Worm (Caenorhabditis elegans) whole organism, L1 larva: Measurements from ENCODE around the gene C45B2.3.

Source experiments
- dsc-1 ChIP-seq: sonication (generic microtip); optimal IDR thresholded peaks from 2 replicates; lab custom pipeline; 2016; ENCODE audit warnings: mild to moderate bottlenecking, missing genetic modification characterization, missing compliant biosample characterization
- lin-14 ChIP-seq: fragments of 200-800 bp; sonication (Bioruptor generic); optimal IDR thresholded peaks from 2 replicates; lab custom pipeline; 2018; ENCODE audit warnings: mild to moderate bottlenecking, missing genetic modification characterization, moderate library complexity, missing compliant biosample characterization
- unc-98 ChIP-seq: fragments of 200-800 bp; sonication (Bioruptor generic); IDR thresholded peaks from 2 replicates; pipeline ENCODE4 v1.3.6; 2022; ENCODE audit warnings: missing genetic modification characterization, missing compliant biosample characterization

The C45B2.3 gene

ce11 chrX:6129277-6129676 lies 46.5 kb downstream of the C45B2.3 start (continued):
- TF ChIP-seq dsc-1 (tag; lab: Kevin White, UChicago) (no peak), lin-14 (GFP tag; lab: Kevin White, UChicago) (peak; percentile 2), unc-98 (GFP tag; lab: Robert Waterston, UW) (no peak)
- TF ChIP-seq, all 84 proteins: peak for 7
